Worm (Caenorhabditis elegans) whole organism, L3 larva: Measurements from ENCODE around the gene K10D11.6.

Experiments
- R02D3.7 ChIP-seq: fragments of 150-350 bp; optimal IDR thresholded peaks from 2 replicates; lab custom pipeline; 2014; ENCODE audit warnings: missing biosample characterization, missing genetic modification characterization
- elt-2 ChIP-seq: sonication (generic microtip); optimal IDR thresholded peaks from 2 replicates; lab custom pipeline; 2016; ENCODE audit warnings: missing genetic modification reagents, mild to moderate bottlenecking, missing genetic modification characterization, missing compliant biosample characterization
- elt-3 ChIP-seq, 3 experiments: fragments of 150-350 bp in 1 of 3; sonication (generic microtip) in 2 of 3; optimal IDR thresholded peaks; 2 replicates in 2 of 3; 4 replicates in 1 of 3; lab custom pipeline; 2014 to 2017; ENCODE audit warnings: missing biosample characterization in 3 of 3, missing genetic modification characterization in 3 of 3
- fos-1 ChIP-seq: fragments of 150-350 bp; optimal IDR thresholded peaks from 2 replicates; lab custom pipeline; 2014; ENCODE audit warnings: missing biosample characterization, missing genetic modification characterization
- lin-15B ChIP-seq: fragments of 150-350 bp; optimal IDR thresholded peaks from 2 replicates; lab custom pipeline; 2014; ENCODE audit warnings: missing biosample characterization, missing genetic modification characterization
- lin-39 ChIP-seq: fragments of 150-350 bp; optimal IDR thresholded peaks from 2 replicates; lab custom pipeline; 2018; ENCODE audit warnings: missing biosample characterization, missing genetic modification reagents, missing genetic modification characterization
- nhr-11 ChIP-seq: fragments of 150-350 bp; optimal IDR thresholded peaks from 2 replicates; lab custom pipeline; 2014; ENCODE audit warnings: missing biosample characterization, missing genetic modification characterization
- nhr-237 ChIP-seq: fragments of 150-350 bp; optimal IDR thresholded peaks from 2 replicates; lab custom pipeline; 2014; ENCODE audit warnings: missing biosample characterization, missing genetic modification characterization
- unc-62 ChIP-seq: fragments of 150-350 bp; sonication (generic microtip); optimal IDR thresholded peaks from 4 replicates; lab custom pipeline; 2014; ENCODE audit warnings: missing biosample characterization, missing genetic modification reagents, missing genetic modification characterization
- ztf-11 ChIP-seq: fragments of 150-350 bp; optimal IDR thresholded peaks from 2 replicates; lab custom pipeline; 2014; ENCODE audit warnings: missing biosample characterization, missing genetic modification characterization

ce11 chrIV:13026762-13027161 is 37.5 kb upstream of the K10D11.6 start:
- TF ChIP-seq lin-39 (tag; lab: Kevin White, UChicago) (no peak), R02D3.7 (tag; lab: Kevin White, UChicago) (no peak), fos-1 (tag; lab: Kevin White, UChicago) (no peak), elt-3 (tag; optimal IDR thresholded peaks at IDR 0.05; lab: Kevin White, UChicago) (no peak), nhr-237 (tag; lab: Kevin White, UChicago) (no peak), lin-15B (tag; lab: Kevin White, UChicago) (no peak), unc-62 (GFP tag; lab: Kevin White, UChicago) (no peak), ztf-11 (tag; lab: Kevin White, UChicago) (no peak), nhr-11 (no peak), elt-2 (tag; lab: Kevin White, UChicago) (peak; percentile 92)
